Fruit fly (Drosophila melanogaster): ENCODE data around the gene Nhe1.

Nhe1 gene

dm6 chr2L:120492-121455 lies 14.2 kb upstream of the Nhe1 start:
- TF ChIP-seq CG14655 (GFP tag; optimal IDR thresholded peaks at IDR 0.05) (peak; percentile 28), CG12605 (GFP tag; IDR thresholded peaks at IDR 0.05) (no peak), CG15710 (tag; optimal IDR thresholded peaks at IDR 0.05) (peak; percentile 17), Pif1A (GFP tag; optimal IDR thresholded peaks at IDR 0.05) (peak; percentile 56), CG32121 (GFP tag; IDR thresholded peaks at IDR 0.05) (peak; percentile 12; the same call in 1 of the 2 replicates), Pif1B (GFP tag; optimal IDR thresholded peaks at IDR 0.05) (peak; percentile 30), D1 (tag; optimal IDR thresholded peaks at IDR 0.05) (no peak), CG8301 (tag; optimal IDR thresholded peaks at IDR 0.05) (peak; percentile 49), CG17806 (tag; optimal IDR thresholded peaks at IDR 0.05) (peak; percentile 26)

- TF ChIP-seq EcR (GFP tag; optimal IDR thresholded peaks at IDR 0.05) (no peak), Pif1A (GFP tag; optimal IDR thresholded peaks at IDR 0.05) (no peak), fd96Ca (GFP tag; IDR thresholded peaks at IDR 0.05) (no peak), CG10348 (GFP tag; IDR thresholded peaks at IDR 0.05) (no peak), Ets98B (GFP tag; IDR thresholded peaks at IDR 0.05) (no peak), CG4496 (GFP tag; IDR thresholded peaks at IDR 0.05) (no peak), CG8159 (tag; optimal IDR thresholded peaks at IDR 0.05) (no peak), gl (tag; optimal IDR thresholded peaks at IDR 0.05) (no peak), D1 (tag; optimal IDR thresholded peaks at IDR 0.05) (no peak), CG34367 (tag; optimal IDR thresholded peaks at IDR 0.05) (no peak), CG14655 (GFP tag; optimal IDR thresholded peaks at IDR 0.05) (no peak), CG13204 (GFP tag; optimal IDR thresholded peaks at IDR 0.05) (no peak), CG12605 (GFP tag; IDR thresholded peaks at IDR 0.05) (no peak), Pif1B (GFP tag; optimal IDR thresholded peaks at IDR 0.05) (no peak), Snoo (tag; optimal IDR thresholded peaks at IDR 0.05) (no peak), rn (GFP tag; IDR thresholded peaks at IDR 0.05) (no peak), CG9948 (tag; optimal IDR thresholded peaks at IDR 0.05) (no peak), CG17806 (tag; optimal IDR thresholded peaks at IDR 0.05) (no peak)
Observed at dm6 chr2L:117750-118149, 11.2 kb upstream of the Nhe1 start.

- TF ChIP-seq CG13204 (GFP tag; optimal IDR thresholded peaks at IDR 0.05) (no peak), CG12605 (GFP tag; IDR thresholded peaks at IDR 0.05) (no peak), CG34367 (tag; optimal IDR thresholded peaks at IDR 0.05) (no peak), CG32121 (GFP tag; IDR thresholded peaks at IDR 0.05) (no peak), Pif1B (GFP tag; optimal IDR thresholded peaks at IDR 0.05) (no peak), EcR (GFP tag; optimal IDR thresholded peaks at IDR 0.05) (no peak), CG15710 (tag; optimal IDR thresholded peaks at IDR 0.05) (no peak)
Observed at dm6 chr2L:116388-116787, 9.9 kb upstream of the Nhe1 start, which contains the start of gene CG13694. TSS of gene CG13694 (minus strand) at chr2L:116488.

dm6 chr2L:114429-114828 lies 7.9 kb upstream of the Nhe1 start, which contains the start of gene ND-15:
TSS of gene ND-15 (plus strand) at chr2L:114726.
- TF ChIP-seq Pif1A (GFP tag; optimal IDR thresholded peaks at IDR 0.05): no peak
- no peak for TF ChIP-seq CG8159 (tag; optimal IDR thresholded peaks at IDR 0.05)
- no peak for TF ChIP-seq Snoo (tag; optimal IDR thresholded peaks at IDR 0.05)
- no peak for TF ChIP-seq fd96Ca (GFP tag; IDR thresholded peaks at IDR 0.05)
- TF ChIP-seq CG10348 (GFP tag; IDR thresholded peaks at IDR 0.05): no peak
- no peak for TF ChIP-seq CG15710 (tag; optimal IDR thresholded peaks at IDR 0.05)
- TF ChIP-seq CG8301 (tag; optimal IDR thresholded peaks at IDR 0.05): no peak
- no peak for TF ChIP-seq CG34367 (tag; optimal IDR thresholded peaks at IDR 0.05)
- TF ChIP-seq rn (GFP tag; IDR thresholded peaks at IDR 0.05): no peak

- TF ChIP-seq Snoo (tag; optimal IDR thresholded peaks at IDR 0.05): no peak
- no peak for TF ChIP-seq Pif1A (GFP tag; optimal IDR thresholded peaks at IDR 0.05)
- TF ChIP-seq CG14655 (GFP tag; optimal IDR thresholded peaks at IDR 0.05): no peak
- no peak for TF ChIP-seq EcR (GFP tag; optimal IDR thresholded peaks at IDR 0.05)
- no peak for TF ChIP-seq CG9948 (tag; optimal IDR thresholded peaks at IDR 0.05)
- no peak for TF ChIP-seq CG32121 (GFP tag; IDR thresholded peaks at IDR 0.05)
- TF ChIP-seq Pif1B (GFP tag; optimal IDR thresholded peaks at IDR 0.05): no peak
- TF ChIP-seq rn (GFP tag; IDR thresholded peaks at IDR 0.05): no peak
Observed at dm6 chr2L:110046-110445, 3.5 kb upstream of the Nhe1 start.

- no peak for TF ChIP-seq CG12605 (GFP tag; IDR thresholded peaks at IDR 0.05)
- TF ChIP-seq EcR (GFP tag; optimal IDR thresholded peaks at IDR 0.05): peak; percentile 32
- no peak for TF ChIP-seq CG14655 (GFP tag; optimal IDR thresholded peaks at IDR 0.05)
- TF ChIP-seq Pif1B (GFP tag; optimal IDR thresholded peaks at IDR 0.05): no peak
- no peak for TF ChIP-seq Pif1A (GFP tag; optimal IDR thresholded peaks at IDR 0.05)
- TF ChIP-seq gl (tag; optimal IDR thresholded peaks at IDR 0.05): no peak
Observed at dm6 chr2L:109098-109799, 2.7 kb upstream of the Nhe1 start.
